Fruit fly (Drosophila melanogaster) whole organism, embryonic: ENCODE results near the gene PH4alphaNE2.
A peak's percentile ranks its signal among the peaks of the same experiment; 100 is the strongest.

ENCODE experiments used
- Blimp-1 ChIP-seq: fragments of 200-800 bp; sonication (Bioruptor generic); optimal IDR thresholded peaks from 3 replicates; lab custom pipeline; 2018; ENCODE audit warnings: missing biosample characterization, missing genetic modification characterization, mild to moderate bottlenecking, moderate library complexity, missing genetic modification reagents
- BtbVII ChIP-seq: fragments of 200-800 bp; sonication (Bioruptor generic); optimal IDR thresholded peaks from 3 replicates; lab custom pipeline; 2017; ENCODE audit warnings: missing biosample characterization, mild to moderate bottlenecking, missing genetic modification characterization
- CG11560 ChIP-seq: fragments of 200-800 bp; sonication (Bioruptor generic); IDR thresholded peaks from 3 replicates; pipeline ENCODE4 v1.3.6; 2022; ENCODE audit warnings: missing biosample characterization, missing genetic modification characterization
- CG14441 ChIP-seq: fragments of 200-800 bp; sonication (Bioruptor generic); IDR thresholded peaks from 2 replicates; pipeline ENCODE4 v1.3.6; 2022; ENCODE audit warnings: missing biosample characterization, missing genetic modification characterization
- CG15479 ChIP-seq: fragments of 200-800 bp; sonication (Bioruptor generic); optimal IDR thresholded peaks from 3 replicates; lab custom pipeline; 2019; ENCODE audit warnings: missing biosample characterization, mild to moderate bottlenecking, missing genetic modification characterization, moderate library complexity
- CG17328 ChIP-seq: fragments of 200-800 bp; sonication (Bioruptor generic); IDR thresholded peaks from 2 replicates; pipeline ENCODE4 v1.3.6; 2022; ENCODE audit warnings: missing biosample characterization, missing genetic modification characterization
- CG18599 ChIP-seq: fragments of 200-800 bp; sonication (Bioruptor generic); optimal IDR thresholded peaks from 3 replicates; lab custom pipeline; 2017; ENCODE audit warnings: missing biosample characterization, missing genetic modification characterization, mild to moderate bottlenecking, moderate library complexity, missing genetic modification reagents
- CG31224 ChIP-seq: fragments of 200-800 bp; sonication (Bioruptor generic); IDR thresholded peaks from 2 replicates; pipeline ENCODE4 v1.3.6; 2022; ENCODE audit warnings: missing biosample characterization, missing genetic modification characterization
- CG3838 ChIP-seq: fragments of 200-800 bp; sonication (Bioruptor generic); optimal IDR thresholded peaks from 3 replicates; lab custom pipeline; 2016; ENCODE audit warnings: missing biosample characterization, missing genetic modification characterization
- CG6791 ChIP-seq: fragments of 200-800 bp; sonication (Bioruptor generic); IDR thresholded peaks from 3 replicates; pipeline ENCODE4 v1.3.6; 2022; ENCODE audit warnings: missing biosample characterization, missing genetic modification characterization; ENCODE audit not compliant: partially characterized antibody
- CG7556 ChIP-seq: fragments of 200-800 bp; sonication (Bioruptor generic); optimal IDR thresholded peaks from 2 replicates; lab custom pipeline; 2017; ENCODE audit warnings: missing biosample characterization, mild to moderate bottlenecking, missing genetic modification characterization
- CG8290 ChIP-seq, 3 experiments: fragments of 200-800 bp; sonication (Bioruptor generic); optimal IDR thresholded peaks; 2 replicates each; lab custom pipeline; 2016 to 2019; ENCODE audit warnings: missing biosample characterization in 3 of 3, missing genetic modification characterization in 3 of 3, mild to moderate bottlenecking in 2 of 3, moderate library complexity in 1 of 3
- CG8924 ChIP-seq: fragments of 200-800 bp; optimal IDR thresholded peaks from 3 replicates; lab custom pipeline; 2019; ENCODE audit warnings: missing biosample characterization, mild to moderate bottlenecking, missing genetic modification characterization, moderate library complexity
- CTCF ChIP-seq: fragments of 200-800 bp; sonication (Bioruptor generic); optimal IDR thresholded peaks from 2 replicates; lab custom pipeline; 2017; ENCODE audit warnings: missing biosample characterization, mild to moderate bottlenecking, missing genetic modification characterization, moderate library complexity
- Deaf1 ChIP-seq: fragments of 200-800 bp; optimal IDR thresholded peaks from 3 replicates; lab custom pipeline; 2019; ENCODE audit warnings: missing biosample characterization, mild to moderate bottlenecking, missing genetic modification characterization, moderate library complexity
- Dp ChIP-seq: fragments of 200-800 bp; sonication (Bioruptor generic); optimal IDR thresholded peaks from 2 replicates; lab custom pipeline; 2018; ENCODE audit warnings: missing biosample characterization, mild to moderate bottlenecking, missing genetic modification characterization, moderate library complexity
- Eip74EF ChIP-seq, 2 experiments: fragments of 200-800 bp in 1 of 2; fragments of >200 bp in 1 of 2; sonication (Bioruptor generic) in 1 of 2; optimal IDR thresholded peaks; 2 replicates each; lab custom pipeline; 2017 to 2019; ENCODE audit warnings: missing biosample characterization in 2 of 2, missing genetic modification characterization in 2 of 2, mild to moderate bottlenecking in 1 of 2, moderate library complexity in 1 of 2
- Ets65A ChIP-seq: fragments of 200-800 bp; sonication (Bioruptor generic); peaks from one replicate; lab custom pipeline; 2016; ENCODE audit warnings: missing biosample characterization, missing genetic modification characterization
- Kr ChIP-seq: fragments of 200-800 bp; sonication (Bioruptor generic); optimal IDR thresholded peaks from 2 replicates; lab custom pipeline; 2017; ENCODE audit warnings: missing biosample characterization, mild to moderate bottlenecking, missing genetic modification characterization
- Lhr ChIP-seq: fragments of 200-800 bp; sonication (Bioruptor generic); optimal IDR thresholded peaks from 3 replicates; lab custom pipeline; 2017; ENCODE audit warnings: mild to moderate bottlenecking, missing biosample characterization, missing genetic modification reagents, missing genetic modification characterization
- Med ChIP-seq: fragments of 200-800 bp; sonication (Bioruptor generic); peaks from one replicate; lab custom pipeline; 2016; ENCODE audit warnings: missing biosample characterization, missing genetic modification characterization, mild to moderate bottlenecking, inconsistent platforms, moderate library complexity
- Mes4 ChIP-seq: fragments of 200-800 bp; sonication (Bioruptor generic); optimal IDR thresholded peaks from 2 replicates; lab custom pipeline; 2016; ENCODE audit warnings: missing biosample characterization, missing genetic modification characterization
- Nf-YC ChIP-seq: fragments of 200-800 bp; optimal IDR thresholded peaks from 3 replicates; lab custom pipeline; 2019; ENCODE audit warnings: missing biosample characterization, mild to moderate bottlenecking, missing genetic modification characterization, moderate library complexity
- Sin3A ChIP-seq: fragments of >200 bp; optimal IDR thresholded peaks from 2 replicates; lab custom pipeline; 2018
- Ssrp ChIP-seq: fragments of 200-800 bp; sonication (Bioruptor generic); optimal IDR thresholded peaks from 2 replicates; lab custom pipeline; 2018; ENCODE audit warnings: missing biosample characterization, mild to moderate bottlenecking, missing genetic modification characterization, moderate library complexity
- Trl ChIP-seq, 3 experiments: fragments of >200 bp in 2 of 3; fragments of 200-800 bp in 1 of 3; sonication (Bioruptor generic) in 1 of 3; optimal IDR thresholded peaks; 2 replicates in 1 of 3; 3 replicates in 2 of 3; lab custom pipeline; 2016 to 2017; ENCODE audit warnings: missing biosample characterization in 1 of 3, missing genetic modification characterization in 1 of 3
- Vsx1 ChIP-seq: fragments of 200-800 bp; sonication (Bioruptor generic); optimal IDR thresholded peaks from 2 replicates; lab custom pipeline; 2017; ENCODE audit warnings: missing biosample characterization, mild to moderate bottlenecking, missing genetic modification characterization, missing genetic modification reagents
- Xrp1 ChIP-seq: fragments of 200-800 bp; sonication (Bioruptor generic); IDR thresholded peaks from 2 replicates; pipeline ENCODE4 v1.3.6; 2022; ENCODE audit warnings: missing biosample characterization, missing genetic modification characterization
- abd-A ChIP-seq: fragments of 200-800 bp; sonication (Bioruptor generic); optimal IDR thresholded peaks from 3 replicates; lab custom pipeline; 2019; ENCODE audit warnings: missing biosample characterization, mild to moderate bottlenecking, missing genetic modification characterization, moderate library complexity
- amos ChIP-seq: fragments of 200-800 bp; sonication (Bioruptor generic); IDR thresholded peaks from 2 replicates; pipeline ENCODE4 v1.3.6; 2022; ENCODE audit warnings: missing biosample characterization, missing genetic modification characterization; ENCODE audit not compliant: partially characterized antibody
- aop ChIP-seq: fragments of 200-800 bp; sonication (Bioruptor generic); IDR thresholded peaks from 2 replicates; pipeline ENCODE4 v1.3.6; 2022; ENCODE audit warnings: missing biosample characterization, missing genetic modification characterization
- bbx ChIP-seq: fragments of 200-800 bp; sonication (Bioruptor generic); IDR thresholded peaks from 2 replicates; pipeline ENCODE4 v1.3.6; 2022; ENCODE audit warnings: missing biosample characterization, missing genetic modification characterization; ENCODE audit not compliant: partially characterized antibody
- bigmax ChIP-seq: fragments of 200-800 bp; sonication (Bioruptor generic); optimal IDR thresholded peaks from 2 replicates; lab custom pipeline; 2018; ENCODE audit warnings: missing biosample characterization, mild to moderate bottlenecking, missing genetic modification characterization
- chm ChIP-seq: fragments of 200-800 bp; sonication (Bioruptor generic); IDR thresholded peaks from 2 replicates; pipeline ENCODE4 v1.3.6; 2022; ENCODE audit warnings: missing biosample characterization, missing genetic modification characterization
- ci ChIP-seq: fragments of 200-800 bp; sonication (Bioruptor generic); IDR thresholded peaks from 3 replicates; pipeline ENCODE4 v1.3.6; 2022; ENCODE audit warnings: missing biosample characterization, missing genetic modification characterization
- crol ChIP-seq: fragments of 200-800 bp; sonication (Bioruptor generic); IDR thresholded peaks from 2 replicates; pipeline ENCODE4 v1.3.6; 2022; ENCODE audit warnings: missing biosample characterization, missing genetic modification characterization
- gsb ChIP-seq: fragments of 200-800 bp; sonication (Bioruptor generic); IDR thresholded peaks from 2 replicates; pipeline ENCODE4 v1.3.6; 2022; ENCODE audit warnings: missing biosample characterization, missing genetic modification characterization
- hbn ChIP-seq: fragments of 200-800 bp; sonication (Bioruptor generic); IDR thresholded peaks from 2 replicates; pipeline ENCODE4 v1.3.6; 2022; ENCODE audit warnings: missing biosample characterization, missing genetic modification characterization; ENCODE audit not compliant: partially characterized antibody
- kay ChIP-seq: fragments of 200-800 bp; sonication (Bioruptor generic); optimal IDR thresholded peaks from 2 replicates; lab custom pipeline; 2016; ENCODE audit warnings: missing biosample characterization, missing genetic modification characterization
- kni ChIP-seq: fragments of 200-800 bp; sonication (Bioruptor generic); optimal IDR thresholded peaks from 3 replicates; lab custom pipeline; 2017; ENCODE audit warnings: mild to moderate bottlenecking, missing biosample characterization, missing genetic modification reagents, missing genetic modification characterization
- org-1 ChIP-seq: fragments of 200-800 bp; sonication (Bioruptor generic); optimal IDR thresholded peaks from 2 replicates; lab custom pipeline; 2017; ENCODE audit warnings: missing biosample characterization, missing genetic modification characterization
- pnt ChIP-seq: fragments of 200-800 bp; sonication (Bioruptor generic); optimal IDR thresholded peaks from 3 replicates; lab custom pipeline; 2016; ENCODE audit warnings: missing biosample characterization, missing genetic modification characterization
- schlank ChIP-seq: fragments of 200-800 bp; sonication (Bioruptor generic); optimal IDR thresholded peaks from 2 replicates; lab custom pipeline; 2018; ENCODE audit warnings: missing biosample characterization, mild to moderate bottlenecking, missing genetic modification characterization
- sd ChIP-seq: fragments of 200-800 bp; sonication (Bioruptor generic); optimal IDR thresholded peaks from 3 replicates; lab custom pipeline; 2018; ENCODE audit warnings: missing biosample characterization, mild to moderate bottlenecking, missing genetic modification characterization, moderate library complexity
- sqz ChIP-seq: fragments of 200-800 bp; sonication (Bioruptor generic); optimal IDR thresholded peaks from 3 replicates; lab custom pipeline; 2018; ENCODE audit warnings: missing biosample characterization, mild to moderate bottlenecking, missing genetic modification characterization
- tap ChIP-seq: fragments of 200-800 bp; optimal IDR thresholded peaks from 3 replicates; lab custom pipeline; 2019; ENCODE audit warnings: missing biosample characterization, mild to moderate bottlenecking, missing genetic modification characterization, moderate library complexity
- tna ChIP-seq: fragments of 200-800 bp; sonication (Bioruptor generic); IDR thresholded peaks from 2 replicates; pipeline ENCODE4 v1.3.6; 2022; ENCODE audit warnings: missing biosample characterization, missing genetic modification characterization; ENCODE audit not compliant: partially characterized antibody
- tx ChIP-seq: fragments of 200-800 bp; sonication (Bioruptor generic); optimal IDR thresholded peaks from 2 replicates; lab custom pipeline; 2016; ENCODE audit warnings: missing biosample characterization, missing genetic modification characterization
- zf30C ChIP-seq: fragments of 200-800 bp; sonication (Bioruptor generic); optimal IDR thresholded peaks from 3 replicates; lab custom pipeline; 2018; ENCODE audit warnings: missing biosample characterization, mild to moderate bottlenecking, missing genetic modification characterization

PH4alphaNE2 gene

dm6 chr3R:30526799-30527465 is 14.9 kb upstream of the PH4alphaNE2 start, which contains the start of gene jdp (continued):
- TF ChIP-seq CG15479 (GFP tag; lab: Kevin White, UChicago) (no peak), aop (GFP tag; lab: Robert Waterston, UW) (no peak), tna (GFP tag; lab: Robert Waterston, UW) (peak; percentile 31; the same call in 1 of the 2 replicates), Deaf1 (tag; lab: Kevin White, UChicago) (peak; percentile 98), Ets65A (GFP tag; lab: Kevin White, UChicago) (no peak), BtbVII (GFP tag; lab: Kevin White, UChicago) (peak; percentile 33), Med (GFP tag; lab: Kevin White, UChicago) (peak; percentile 74), gsb (GFP tag; lab: Robert Waterston, UW) (no peak), Ssrp (tag; lab: Kevin White, UChicago) (no peak), CG31224 (GFP tag; lab: Robert Waterston, UW) (no peak), CTCF (GFP tag; lab: Kevin White, UChicago) (peak; percentile 15), Eip74EF (GFP tag; optimal IDR thresholded peaks at IDR 0.05; lab: Kevin White, UChicago) (peak in 1 of 2 experiments; percentile 8), CG14441 (GFP tag; lab: Robert Waterston, UW) (no peak), amos (GFP tag; lab: Robert Waterston, UW) (no peak; the same call in 1 of the 2 replicates), tap (tag; lab: Kevin White, UChicago) (no peak), Blimp-1 (GFP tag; lab: Kevin White, UChicago) (peak; percentile 95), hbn (GFP tag; lab: Robert Waterston, UW) (no peak), schlank (tag; lab: Kevin White, UChicago) (no peak), CG3838 (GFP tag; lab: Kevin White, UChicago) (no peak), Trl (optimal IDR thresholded peaks at IDR 0.05; lab: Kevin White, UChicago) (peak; percentile 15 to 24), Trl (GFP tag; optimal IDR thresholded peaks at IDR 0.05; lab: Kevin White, UChicago) (no peak), kay (GFP tag; lab: Kevin White, UChicago) (peak; percentile 72), Xrp1 (GFP tag; lab: Robert Waterston, UW) (no peak), CG7556 (GFP tag; lab: Kevin White, UChicago) (no peak), Vsx1 (no peak), CG11560 (tag; lab: Robert Waterston, UW) (no peak), Lhr (GFP tag; lab: Kevin White, UChicago) (no peak), CG8924 (peak; percentile 5), Mes4 (GFP tag; lab: Kevin White, UChicago) (no peak), Nf-YC (tag; lab: Kevin White, UChicago) (peak; percentile 65), Sin3A (lab: Kevin White, UChicago) (no peak), org-1 (GFP tag; lab: Kevin White, UChicago) (no peak), abd-A (tag; lab: Kevin White, UChicago) (peak; percentile 55), sqz (GFP tag; lab: Kevin White, UChicago) (no peak), chm (GFP tag; lab: Robert Waterston, UW) (peak; percentile 20; the same call in 1 of the 2 replicates), bbx (GFP tag; lab: Robert Waterston, UW) (no peak; the same call in 1 of the 2 replicates), pnt (GFP tag; lab: Kevin White, UChicago) (no peak), zf30C (no peak), CG18599 (GFP tag; lab: Kevin White, UChicago) (no peak), sd (tag; lab: Kevin White, UChicago) (peak; percentile 43), tx (GFP tag; lab: Kevin White, UChicago) (no peak), kni (no peak), CG8290 (GFP tag; optimal IDR thresholded peaks at IDR 0.05; lab: Kevin White, UChicago) (no peak), CG8290 (tag; optimal IDR thresholded peaks at IDR 0.05; lab: Kevin White, UChicago) (peak in 1 of 2 experiments; percentile 26), Dp (peak; percentile 11), ci (GFP tag; lab: Robert Waterston, UW) (peak; percentile 25; the same call in 1 of the 3 replicates), crol (GFP tag; lab: Robert Waterston, UW) (no peak), bigmax (no peak), CG6791 (GFP tag; lab: Robert Waterston, UW) (0 out of 3 replicates have a peak, but pooled peaks have one; percentile 29), CG17328 (GFP tag; lab: Robert Waterston, UW) (no peak), Kr (GFP tag; lab: Kevin White, UChicago) (no peak)
